Worm (Caenorhabditis elegans) whole organism, early embryonic: ENCODE measurements around the gene ttll-12.

Experiments used
- B0310.2 ChIP-seq: sonication (generic microtip); optimal IDR thresholded peaks from 2 replicates; lab custom pipeline; 2016; ENCODE audit warnings: mild to moderate bottlenecking, missing genetic modification characterization, missing compliant biosample characterization
- F13C5.2 ChIP-seq: sonication (generic microtip); optimal IDR thresholded peaks from 2 replicates; lab custom pipeline; 2017; ENCODE audit warnings: mild to moderate bottlenecking, missing genetic modification characterization, inconsistent platforms, missing compliant biosample characterization
- aly-1 ChIP-seq: sonication (generic microtip); optimal IDR thresholded peaks from 2 replicates; lab custom pipeline; 2016; ENCODE audit warnings: missing genetic modification characterization, missing compliant biosample characterization
- ama-1 ChIP-seq: fragments of 150-350 bp; optimal IDR thresholded peaks from 2 replicates; lab custom pipeline; 2014
- ceh-13 ChIP-seq: fragments of 200-800 bp; sonication (Bioruptor generic); optimal IDR thresholded peaks from 2 replicates; lab custom pipeline; 2018; ENCODE audit warnings: mild to moderate bottlenecking, missing genetic modification characterization, missing compliant biosample characterization
- ceh-36 ChIP-seq: sonication (generic microtip); optimal IDR thresholded peaks from 2 replicates; lab custom pipeline; 2016; ENCODE audit warnings: missing genetic modification characterization, inconsistent platforms, missing compliant biosample characterization
- ets-7 ChIP-seq: sonication (generic microtip); optimal IDR thresholded peaks from 2 replicates; lab custom pipeline; 2016; ENCODE audit warnings: missing genotype, missing genetic modification characterization, missing compliant biosample characterization
- flt-1 ChIP-seq: fragments of 200-800 bp; sonication (Bioruptor generic); IDR thresholded peaks from 2 replicates; pipeline ENCODE4 v1.3.6; 2022; ENCODE audit warnings: missing genetic modification characterization, missing compliant biosample characterization
- hmbx-1 ChIP-seq: sonication (generic microtip); optimal IDR thresholded peaks from 2 replicates; lab custom pipeline; 2016; ENCODE audit warnings: mild to moderate bottlenecking, missing genetic modification characterization, missing compliant biosample characterization
- hmg-4 ChIP-seq: fragments of 200-800 bp; sonication (Bioruptor generic); optimal IDR thresholded peaks from 2 replicates; lab custom pipeline; 2018; ENCODE audit warnings: mild to moderate bottlenecking, missing genetic modification characterization, missing compliant biosample characterization
- hnd-1 ChIP-seq: sonication (generic microtip); optimal IDR thresholded peaks from 2 replicates; lab custom pipeline; 2016; ENCODE audit warnings: missing genetic modification characterization, missing compliant biosample characterization
- pes-1 ChIP-seq: fragments of 200-800 bp; sonication (Bioruptor generic); IDR thresholded peaks from 2 replicates; pipeline ENCODE4 v1.3.6; 2022; ENCODE audit warnings: missing genetic modification reagents, missing genetic modification characterization, missing compliant biosample characterization
- scrt-1 ChIP-seq: fragments of 200-800 bp; sonication (Bioruptor generic); IDR thresholded peaks from 2 replicates; pipeline ENCODE4 v1.3.6; 2022; ENCODE audit warnings: missing genetic modification characterization, missing compliant biosample characterization
- sea-1 ChIP-seq: fragments of 200-800 bp; sonication (Bioruptor generic); conservative IDR thresholded peaks from 2 replicates; pipeline ENCODE4 v1.3.6; 2022; ENCODE audit warnings: missing genetic modification characterization, missing compliant biosample characterization
- tbx-11 ChIP-seq: fragments of 200-800 bp; sonication (Bioruptor generic); IDR thresholded peaks from 2 replicates; pipeline ENCODE4 v1.3.6; 2022; ENCODE audit warnings: missing genetic modification characterization, missing compliant biosample characterization
- tbx-37 ChIP-seq: fragments of 200-800 bp; sonication (Bioruptor generic); conservative IDR thresholded peaks from 2 replicates; pipeline ENCODE4 v1.3.6; 2022; ENCODE audit warnings: missing genetic modification reagents, missing genetic modification characterization, missing compliant biosample characterization
- tra-4 ChIP-seq: sonication (generic microtip); optimal IDR thresholded peaks from 2 replicates; lab custom pipeline; 2017; ENCODE audit warnings: missing genetic modification characterization, missing compliant biosample characterization

The ttll-12 gene

ce11 chrII:9372393-9372792 lies 33.6 kb downstream of the ttll-12 start, which contains the start of gene C06C3.3:
C06C3.3 (minus strand) TSS chrII:9372493.
- TF ChIP-seq tbx-37 (GFP tag; lab: Robert Waterston, UW) (no peak), F13C5.2 (tag; lab: Kevin White, UChicago) (no peak), ceh-36 (tag; lab: Kevin White, UChicago) (no peak), tbx-11 (GFP tag; lab: Robert Waterston, UW) (no peak), sea-1 (GFP tag; lab: Robert Waterston, UW) (no peak), hmbx-1 (tag; lab: Kevin White, UChicago) (no peak), hmg-4 (GFP tag; lab: Kevin White, UChicago) (no peak), tra-4 (no peak), hnd-1 (tag; lab: Kevin White, UChicago) (no peak), pes-1 (GFP tag; lab: Robert Waterston, UW) (no peak), ceh-13 (GFP tag; lab: Kevin White, UChicago) (no peak), ets-7 (tag; lab: Kevin White, UChicago) (no peak), B0310.2 (no peak), flt-1 (GFP tag; lab: Robert Waterston, UW) (no peak)

- TF ChIP-seq hmbx-1 (tag; lab: Kevin White, UChicago) (no peak), tra-4 (no peak), sea-1 (GFP tag; lab: Robert Waterston, UW) (no peak), hnd-1 (tag; lab: Kevin White, UChicago) (no peak), flt-1 (GFP tag; lab: Robert Waterston, UW) (no peak), hmg-4 (GFP tag; lab: Kevin White, UChicago) (no peak), F13C5.2 (tag; lab: Kevin White, UChicago) (no peak), pes-1 (GFP tag; lab: Robert Waterston, UW) (no peak), aly-1 (tag; lab: Kevin White, UChicago) (no peak)
Measured at ce11 chrII:9372991-9373390, 34.2 kb downstream of the ttll-12 start, which contains the start of gene C06C3.4. C06C3.4 (plus strand) TSS chrII:9373291.

ce11 chrII:9374807-9375206 lies 36.0 kb downstream of the ttll-12 start, which contains the start of gene C06C3.12:
C06C3.12 (plus strand) TSS chrII:9375107.
- TF ChIP-seq tbx-11 (GFP tag; lab: Robert Waterston, UW) (no peak), pes-1 (GFP tag; lab: Robert Waterston, UW) (no peak), tra-4 (no peak), F13C5.2 (tag; lab: Kevin White, UChicago) (no peak), ceh-13 (GFP tag; lab: Kevin White, UChicago) (no peak)

ce11 chrII:9377158-9377557 lies 38.4 kb downstream of the ttll-12 start, which contains the start of gene C06C3.10:
C06C3.10 (minus strand) TSS chrII:9377258.
- TF ChIP-seq ama-1 (lab: Kevin White, UChicago), result no peak
- TF ChIP-seq F13C5.2 (tag; lab: Kevin White, UChicago), result no peak
- TF ChIP-seq scrt-1 (GFP tag; lab: Robert Waterston, UW), result no peak
- TF ChIP-seq ceh-13 (GFP tag; lab: Kevin White, UChicago), result no peak
- no peak for TF ChIP-seq B0310.2
- TF ChIP-seq ceh-36 (tag; lab: Kevin White, UChicago), result no peak
- no peak for TF ChIP-seq hmbx-1 (tag; lab: Kevin White, UChicago)
- TF ChIP-seq tra-4, result no peak
- no peak for TF ChIP-seq tbx-11 (GFP tag; lab: Robert Waterston, UW)
- no peak for TF ChIP-seq flt-1 (GFP tag; lab: Robert Waterston, UW)
- TF ChIP-seq ets-7 (tag; lab: Kevin White, UChicago), result no peak
- TF ChIP-seq aly-1 (tag; lab: Kevin White, UChicago), result no peak
- TF ChIP-seq hmg-4 (GFP tag; lab: Kevin White, UChicago), result no peak
- no peak for TF ChIP-seq pes-1 (GFP tag; lab: Robert Waterston, UW)

- no peak for TF ChIP-seq B0310.2
Measured at ce11 chrII:9378174-9378573, 39.4 kb downstream of the ttll-12 start.

- no peak for TF ChIP-seq hmbx-1 (tag; lab: Kevin White, UChicago)
- TF ChIP-seq B0310.2, result no peak
- no peak for TF ChIP-seq ama-1 (lab: Kevin White, UChicago)
- TF ChIP-seq hnd-1 (tag; lab: Kevin White, UChicago), result no peak
- no peak for TF ChIP-seq aly-1 (tag; lab: Kevin White, UChicago)
- no peak for TF ChIP-seq ceh-36 (tag; lab: Kevin White, UChicago)
- no peak for TF ChIP-seq tbx-11 (GFP tag; lab: Robert Waterston, UW)
- TF ChIP-seq tbx-37 (GFP tag; lab: Robert Waterston, UW), result no peak
- no peak for TF ChIP-seq hmg-4 (GFP tag; lab: Kevin White, UChicago)
- no peak for TF ChIP-seq ceh-13 (GFP tag; lab: Kevin White, UChicago)
- TF ChIP-seq flt-1 (GFP tag; lab: Robert Waterston, UW), result no peak
- TF ChIP-seq scrt-1 (GFP tag; lab: Robert Waterston, UW), result no peak
- no peak for TF ChIP-seq F13C5.2 (tag; lab: Kevin White, UChicago)
- TF ChIP-seq ets-7 (tag; lab: Kevin White, UChicago), result no peak
Measured at ce11 chrII:9379796-9380195, 41.0 kb downstream of the ttll-12 start, which contains the start of gene srh-48. srh-48 (plus strand) TSS chrII:9380096.

ce11 chrII:9385241-9385640 lies 46.4 kb downstream of the ttll-12 start, which contains the start of gene C06C3.7:
C06C3.7 (plus strand) TSS chrII:9385541.
- TF ChIP-seq tbx-37 (GFP tag; lab: Robert Waterston, UW) (no peak), ets-7 (tag; lab: Kevin White, UChicago) (no peak), tbx-11 (GFP tag; lab: Robert Waterston, UW) (no peak), pes-1 (GFP tag; lab: Robert Waterston, UW) (no peak), tra-4 (no peak)
